Fruit fly (Drosophila melanogaster) whole organism, embryonic: ENCODE data around the gene CG7179.

Experiments used
- Bdp1 ChIP-seq: fragments of 200-800 bp; sonication (Bioruptor generic); optimal IDR thresholded peaks from 3 replicates; lab custom pipeline; 2016; ENCODE audit warnings: missing biosample characterization, missing genetic modification characterization
- CG11093 ChIP-seq: fragments of 200-800 bp; sonication (Bioruptor generic); IDR thresholded peaks from 3 replicates; pipeline ENCODE4 v1.3.6; 2022; ENCODE audit warnings: missing biosample characterization, missing genetic modification characterization
- CG11695 ChIP-seq: fragments of 200-800 bp; sonication (Bioruptor generic); IDR thresholded peaks from 3 replicates; pipeline ENCODE4 v1.3.6; 2022; ENCODE audit warnings: missing biosample characterization, missing genetic modification characterization
- CG12104 ChIP-seq: fragments of 200-800 bp; sonication (Bioruptor generic); optimal IDR thresholded peaks from 3 replicates; lab custom pipeline; 2016; ENCODE audit warnings: missing biosample characterization, missing genetic modification characterization
- CG12219 ChIP-seq: fragments of 200-800 bp; sonication (Bioruptor generic); optimal IDR thresholded peaks from 3 replicates; lab custom pipeline; 2018; ENCODE audit warnings: missing biosample characterization, mild to moderate bottlenecking, missing genetic modification characterization
- CG14050 ChIP-seq: fragments of 200-800 bp; sonication (Bioruptor generic); IDR thresholded peaks from 3 replicates; pipeline ENCODE4 v1.3.6; 2022; ENCODE audit warnings: missing biosample characterization, missing genetic modification characterization
- CG14710 ChIP-seq: fragments of 200-800 bp; sonication (Bioruptor generic); optimal IDR thresholded peaks from 3 replicates; lab custom pipeline; 2019; ENCODE audit warnings: missing biosample characterization, mild to moderate bottlenecking, missing genetic modification characterization, moderate library complexity
- CG1832 ChIP-seq: fragments of 200-800 bp; sonication (Bioruptor generic); optimal IDR thresholded peaks from 2 replicates; lab custom pipeline; 2017; ENCODE audit warnings: missing biosample characterization, mild to moderate bottlenecking, missing genetic modification characterization, inconsistent platforms
- CG2116 ChIP-seq: fragments of 200-800 bp; sonication (Bioruptor generic); optimal IDR thresholded peaks from 3 replicates; lab custom pipeline; 2018; ENCODE audit warnings: missing biosample characterization, mild to moderate bottlenecking, missing genetic modification characterization
- CG2202 ChIP-seq: fragments of 200-800 bp; sonication (Bioruptor generic); optimal IDR thresholded peaks from 2 replicates; lab custom pipeline; 2018; ENCODE audit warnings: missing biosample characterization, mild to moderate bottlenecking, missing genetic modification characterization
- CG34224 ChIP-seq: fragments of 200-800 bp; sonication (Bioruptor generic); IDR thresholded peaks from 3 replicates; pipeline ENCODE4 v1.3.6; 2022; ENCODE audit warnings: missing biosample characterization, missing genetic modification characterization; ENCODE audit not compliant: partially characterized antibody
- CG4282 ChIP-seq: fragments of 200-800 bp; sonication (Bioruptor generic); optimal IDR thresholded peaks from 2 replicates; lab custom pipeline; 2016; ENCODE audit warnings: missing biosample characterization, missing genetic modification characterization
- CG4424 ChIP-seq: fragments of 200-800 bp; sonication (Bioruptor generic); optimal IDR thresholded peaks from 3 replicates; lab custom pipeline; 2016; ENCODE audit warnings: missing biosample characterization, missing genetic modification characterization
- CG6272 ChIP-seq: fragments of 200-800 bp; sonication (Bioruptor generic); IDR thresholded peaks from 2 replicates; pipeline ENCODE4 v1.3.6; 2022; ENCODE audit warnings: missing biosample characterization, missing genetic modification characterization
- CG6654 ChIP-seq: fragments of 200-800 bp; sonication (Bioruptor generic); optimal IDR thresholded peaks from 2 replicates; lab custom pipeline; 2017; ENCODE audit warnings: missing biosample characterization, mild to moderate bottlenecking, missing genetic modification characterization
- CG7372 ChIP-seq: fragments of 200-800 bp; sonication (Bioruptor generic); IDR thresholded peaks from 2 replicates; pipeline ENCODE4 v1.3.6; 2022; ENCODE audit warnings: missing biosample characterization, missing genetic modification characterization
- Dfd ChIP-seq, 2 experiments: fragments of >200 bp; optimal IDR thresholded peaks; 2 replicates each; lab custom pipeline; 2017; ENCODE audit warnings: missing biosample characterization in 2 of 2, missing genetic modification characterization in 2 of 2
- Ets97D ChIP-seq: fragments of 200-800 bp; sonication (Bioruptor generic); optimal IDR thresholded peaks from 3 replicates; lab custom pipeline; 2016; ENCODE audit warnings: missing biosample characterization, missing genetic modification characterization
- GATAe ChIP-seq: fragments of 200-800 bp; sonication (Bioruptor generic); conservative IDR thresholded peaks from 2 replicates; pipeline ENCODE4 v1.3.6; 2022; ENCODE audit warnings: missing biosample characterization, missing genetic modification characterization
- Mad ChIP-seq: fragments of 200-800 bp; sonication (Bioruptor generic); optimal IDR thresholded peaks from 2 replicates; lab custom pipeline; 2016; ENCODE audit warnings: missing biosample characterization, missing genetic modification characterization
- Max ChIP-seq: fragments of 200-800 bp; sonication (Bioruptor generic); optimal IDR thresholded peaks from 2 replicates; lab custom pipeline; 2016; ENCODE audit warnings: missing biosample characterization, mild to moderate bottlenecking, missing genetic modification characterization
- PHDP ChIP-seq: fragments of 200-800 bp; sonication (Bioruptor generic); optimal IDR thresholded peaks from 3 replicates; lab custom pipeline; 2018; ENCODE audit warnings: missing biosample characterization, mild to moderate bottlenecking, missing genetic modification characterization, moderate library complexity
- Pdp1 ChIP-seq, 2 experiments: fragments of 200-800 bp; sonication (Bioruptor generic); optimal IDR thresholded peaks; 3 replicates each; lab custom pipeline; 2016; ENCODE audit warnings: missing biosample characterization in 2 of 2, missing genetic modification characterization in 2 of 2, mild to moderate bottlenecking in 1 of 2, moderate library complexity in 1 of 2
- Rx ChIP-seq: fragments of 200-800 bp; sonication (Bioruptor generic); IDR thresholded peaks from 2 replicates; pipeline ENCODE4 v1.3.6; 2022; ENCODE audit warnings: missing biosample characterization, missing genetic modification characterization
- Spps ChIP-seq: fragments of 200-800 bp; sonication (Bioruptor generic); optimal IDR thresholded peaks from 2 replicates; lab custom pipeline; 2018; ENCODE audit warnings: missing biosample characterization, mild to moderate bottlenecking, missing genetic modification characterization
- ab ChIP-seq: fragments of 200-800 bp; sonication (Bioruptor generic); optimal IDR thresholded peaks from 2 replicates; lab custom pipeline; 2016; ENCODE audit warnings: missing biosample characterization, missing genetic modification characterization
- abd-A ChIP-seq: fragments of 200-800 bp; sonication (Bioruptor generic); optimal IDR thresholded peaks from 3 replicates; lab custom pipeline; 2019; ENCODE audit warnings: missing biosample characterization, mild to moderate bottlenecking, missing genetic modification characterization, moderate library complexity
- bcd ChIP-seq: fragments of 200-800 bp; sonication (Bioruptor generic); optimal IDR thresholded peaks from 2 replicates; lab custom pipeline; 2017; ENCODE audit warnings: missing biosample characterization, mild to moderate bottlenecking, missing genetic modification characterization
- bsh ChIP-seq, 2 experiments: fragments of 200-800 bp; sonication (Bioruptor generic); optimal IDR thresholded peaks; 2 replicates each; lab custom pipeline; 2017 to 2018; ENCODE audit warnings: mild to moderate bottlenecking in 2 of 2, missing biosample characterization in 2 of 2, missing genetic modification characterization in 2 of 2, moderate library complexity in 1 of 2
- cas ChIP-seq: fragments of 200-800 bp; sonication (Bioruptor generic); IDR thresholded peaks from 2 replicates; pipeline ENCODE4 v1.3.6; 2022; ENCODE audit warnings: missing biosample characterization, missing genetic modification characterization
- cato ChIP-seq: fragments of 200-800 bp; sonication (Bioruptor generic); optimal IDR thresholded peaks from 2 replicates; lab custom pipeline; 2016; ENCODE audit warnings: missing biosample characterization, missing genetic modification characterization, borderline replicate concordance
- cg ChIP-seq: fragments of 200-800 bp; sonication (Bioruptor generic); optimal IDR thresholded peaks from 3 replicates; lab custom pipeline; 2019; ENCODE audit warnings: missing biosample characterization, mild to moderate bottlenecking, missing genetic modification characterization, moderate library complexity
- dati ChIP-seq: fragments of 200-800 bp; sonication (Bioruptor generic); IDR thresholded peaks from 2 replicates; pipeline ENCODE4 v1.3.6; 2022; ENCODE audit warnings: missing biosample characterization, missing genetic modification characterization
- dmrt99B ChIP-seq: fragments of 200-800 bp; sonication (Bioruptor generic); optimal IDR thresholded peaks from 2 replicates; lab custom pipeline; 2018; ENCODE audit warnings: missing biosample characterization, mild to moderate bottlenecking, missing genetic modification characterization, moderate library complexity
- fd102C ChIP-seq: fragments of 200-800 bp; sonication (Bioruptor generic); optimal IDR thresholded peaks from 2 replicates; lab custom pipeline; 2018; ENCODE audit warnings: missing biosample characterization, mild to moderate bottlenecking, missing genetic modification characterization, moderate library complexity
- kay ChIP-seq: fragments of 200-800 bp; sonication (Bioruptor generic); optimal IDR thresholded peaks from 2 replicates; lab custom pipeline; 2016; ENCODE audit warnings: missing biosample characterization, missing genetic modification characterization
- kni ChIP-seq: fragments of 200-800 bp; sonication (Bioruptor generic); optimal IDR thresholded peaks from 3 replicates; lab custom pipeline; 2017; ENCODE audit warnings: mild to moderate bottlenecking, missing biosample characterization, missing genetic modification reagents, missing genetic modification characterization
- lbe ChIP-seq: fragments of 200-800 bp; sonication (Bioruptor generic); optimal IDR thresholded peaks from 2 replicates; lab custom pipeline; 2016; ENCODE audit warnings: missing biosample characterization, mild to moderate bottlenecking, missing genetic modification characterization
- nerfin-1 ChIP-seq: fragments of 200-800 bp; sonication (Bioruptor generic); optimal IDR thresholded peaks from 3 replicates; lab custom pipeline; 2019; ENCODE audit warnings: missing biosample characterization, mild to moderate bottlenecking, missing genetic modification characterization, moderate library complexity
- odd ChIP-seq: fragments of 200-800 bp; sonication (Bioruptor generic); optimal IDR thresholded peaks from 2 replicates; lab custom pipeline; 2017; ENCODE audit warnings: missing biosample characterization, mild to moderate bottlenecking, missing genetic modification characterization
- prd ChIP-seq, 3 experiments: fragments of >200 bp in 2 of 3; fragments of 200-800 bp in 1 of 3; sonication (Bioruptor generic) in 1 of 3; optimal IDR thresholded peaks in 2 of 3; IDR thresholded peaks in 1 of 3; 2 replicates in 2 of 3; 3 replicates in 1 of 3; pipeline versions ENCODE4 v1.3.6 to Lab custom; 2017 to 2022; ENCODE audit warnings: missing biosample characterization in 1 of 3, missing genetic modification characterization in 1 of 3
- run ChIP-seq: fragments of 200-800 bp; sonication (Bioruptor generic); optimal IDR thresholded peaks from 3 replicates; lab custom pipeline; 2018; ENCODE audit warnings: missing biosample characterization, mild to moderate bottlenecking, missing genetic modification characterization
- sisA ChIP-seq: fragments of 200-800 bp; sonication (Bioruptor generic); IDR thresholded peaks from 2 replicates; pipeline ENCODE4 v1.3.6; 2022; ENCODE audit warnings: missing biosample characterization, missing genetic modification characterization
- slp2 ChIP-seq: fragments of 200-800 bp; sonication (Bioruptor generic); optimal IDR thresholded peaks from 2 replicates; lab custom pipeline; 2016; ENCODE audit warnings: missing biosample characterization, missing genetic modification characterization
- vnd ChIP-seq: fragments of 200-800 bp; sonication (Bioruptor generic); IDR thresholded peaks from 3 replicates; pipeline ENCODE4 v1.3.6; 2022; ENCODE audit warnings: missing biosample characterization, missing genetic modification characterization; ENCODE audit not compliant: partially characterized antibody
- zen2 ChIP-seq: fragments of 200-800 bp; sonication (Bioruptor generic); IDR thresholded peaks from 3 replicates; pipeline ENCODE4 v1.3.6; 2022; ENCODE audit warnings: missing biosample characterization, missing genetic modification characterization; ENCODE audit not compliant: partially characterized antibody

The CG7179 gene

DNA sequence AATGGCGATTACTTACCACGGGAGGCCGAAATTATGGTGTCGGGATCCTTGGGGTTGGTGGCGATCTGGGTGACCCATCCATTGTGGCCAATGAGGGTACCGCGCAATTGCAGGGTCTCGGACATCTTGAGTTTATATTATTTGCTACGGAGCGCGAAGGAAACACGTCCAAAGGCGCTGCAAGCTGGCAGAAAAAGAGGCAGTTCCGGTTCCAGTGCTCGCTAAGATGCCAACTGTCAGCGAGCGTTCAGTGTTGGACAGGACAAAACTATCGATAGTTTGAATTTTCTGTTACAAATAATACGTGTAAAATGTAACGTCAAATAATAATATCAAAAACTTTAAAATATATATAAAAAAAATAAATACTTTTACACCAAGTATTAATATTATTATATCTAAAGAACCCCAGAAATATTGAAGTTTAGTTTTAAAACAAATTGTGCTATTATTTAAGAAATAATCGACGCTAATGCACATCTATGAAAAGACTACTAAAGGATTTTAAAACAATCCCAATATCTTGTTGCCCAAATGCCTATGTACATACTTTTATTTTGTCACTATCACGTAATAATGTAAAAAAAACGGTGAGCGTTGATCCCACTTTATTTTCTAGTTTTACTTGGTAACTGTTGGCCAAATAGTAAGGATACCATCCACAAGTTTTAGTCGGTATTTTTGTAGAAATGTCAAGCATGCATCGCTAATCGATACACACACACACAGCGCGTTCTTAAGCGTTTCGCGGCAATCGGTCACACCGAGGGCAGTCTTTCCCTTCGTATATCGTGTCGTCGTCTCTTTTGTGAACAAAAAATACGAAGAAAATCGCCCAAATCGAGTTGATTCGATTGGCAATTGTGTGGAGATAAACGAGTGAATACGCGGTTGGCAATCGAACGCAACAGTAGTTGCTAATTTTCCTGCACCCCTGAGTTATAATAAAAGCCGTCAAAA lies 49.5 kb upstream of the CG7179 start, which contains the start of the genes Rack1 and mts (continued):
- no peak for TF ChIP-seq cg (GFP tag; lab: Kevin White, UChicago)
- peak; percentile 58 for TF ChIP-seq cas (GFP tag; lab: Robert Waterston, UW)
- TF ChIP-seq ab (GFP tag; lab: Kevin White, UChicago) = peak; percentile 46
- TF ChIP-seq dmrt99B (tag; lab: Kevin White, UChicago) = no peak
- no peak for TF ChIP-seq Dfd (GFP tag; optimal IDR thresholded peaks at IDR 0.05; lab: Kevin White, UChicago)
- TF ChIP-seq Pdp1 (GFP tag; optimal IDR thresholded peaks at IDR 0.05; lab: Kevin White, UChicago) = peak; percentile 48 to 63
- TF ChIP-seq fd102C (GFP tag; lab: Kevin White, UChicago) = peak; percentile 61
- TF ChIP-seq GATAe (GFP tag; lab: Robert Waterston, UW) = no peak
- TF ChIP-seq Bdp1 (GFP tag; lab: Kevin White, UChicago) = peak; percentile 68
- TF ChIP-seq Spps (tag; lab: Kevin White, UChicago) = peak; percentile 33
- peak; percentile 79 for TF ChIP-seq CG12219 (GFP tag; lab: Kevin White, UChicago)
- TF ChIP-seq CG11093 (GFP tag; lab: Robert Waterston, UW) = no peak
- TF ChIP-seq CG4282 (GFP tag; lab: Kevin White, UChicago) = no peak
- TF ChIP-seq lbe = peak; percentile 73
- TF ChIP-seq bcd (GFP tag; lab: Kevin White, UChicago) = peak; percentile 90
- TF ChIP-seq CG1832 (GFP tag; lab: Kevin White, UChicago) = no peak
- peak; percentile 76 for TF ChIP-seq Mad (GFP tag; lab: Kevin White, UChicago)
- TF ChIP-seq cato = peak; percentile 67
- TF ChIP-seq kni (GFP tag; lab: Kevin White, UChicago) = peak; percentile 77
- TF ChIP-seq Ets97D = peak; percentile 99
- peak; percentile 28 for TF ChIP-seq slp2 (GFP tag; lab: Kevin White, UChicago)
- TF ChIP-seq bsh (GFP tag; optimal IDR thresholded peaks at IDR 0.05; lab: Kevin White, UChicago) = peak; percentile 44 to 68
- TF ChIP-seq CG2116 (GFP tag; lab: Kevin White, UChicago) = peak; percentile 51
- TF ChIP-seq odd (GFP tag; lab: Kevin White, UChicago) = peak; percentile 86
- TF ChIP-seq run (tag; lab: Kevin White, UChicago) = peak; percentile 57
- peak; percentile 74 for TF ChIP-seq CG2202 (tag; lab: Kevin White, UChicago)
- peak; percentile 48; the same call in 1 of the 2 replicates for TF ChIP-seq sisA
- TF ChIP-seq CG14710 (tag; lab: Kevin White, UChicago) = peak; percentile 60
- TF ChIP-seq kay = no peak
- no peak for TF ChIP-seq zen2
- TF ChIP-seq CG6654 (GFP tag; lab: Kevin White, UChicago) = peak; percentile 60
- peak; percentile 72 for TF ChIP-seq Max (GFP tag; lab: Kevin White, UChicago)
- TF ChIP-seq PHDP (tag; lab: Kevin White, UChicago) = peak; percentile 86
- TF ChIP-seq CG4424 (GFP tag; lab: Kevin White, UChicago) = peak; percentile 87
- TF ChIP-seq CG12104 (GFP tag; lab: Kevin White, UChicago) = peak; percentile 79
- TF ChIP-seq vnd (GFP tag; lab: Robert Waterston, UW) = no peak
- peak; percentile 74 for TF ChIP-seq Rx (GFP tag; lab: Robert Waterston, UW)
- TF ChIP-seq CG14050 (GFP tag; lab: Robert Waterston, UW) = peak; percentile 73
- TF ChIP-seq dati (GFP tag; lab: Robert Waterston, UW) = peak; percentile 61; the same call in 1 of the 2 replicates
- TF ChIP-seq CG6272 (GFP tag; lab: Robert Waterston, UW) = peak; percentile 35; the same call in 1 of the 2 replicates
- peak; percentile 61; the same call in 1 of the 2 replicates for TF ChIP-seq CG7372 (GFP tag; lab: Robert Waterston, UW)
- peak; percentile 30; the same call in 2 of the 3 replicates for TF ChIP-seq CG34224
- TF ChIP-seq prd (optimal IDR thresholded peaks at IDR 0.05; lab: Kevin White, UChicago) = no peak
- peak; percentile 57; the same call in 2 of the 3 replicates for TF ChIP-seq prd (GFP tag; IDR thresholded peaks at IDR 0.05; lab: Robert Waterston, UW)
- TF ChIP-seq nerfin-1 (tag; lab: Kevin White, UChicago) = peak; percentile 73
- TF ChIP-seq CG11695 (GFP tag; lab: Robert Waterston, UW) = peak; percentile 58; the same call in 2 of the 3 replicates
- no peak for TF ChIP-seq abd-A (tag; lab: Kevin White, UChicago)
